Fruit fly (Drosophila melanogaster) whole organism: Measurements from ENCODE around the gene fd96Ca.
A peak's percentile ranks its signal among the peaks of the same experiment; 100 is the strongest.

Experiments
- CG8478 ChIP-seq: fragments of >200 bp; optimal IDR thresholded peaks from 2 replicates; lab custom pipeline; 2018; ENCODE audit warnings: inconsistent platforms
- Dll ChIP-seq: fragments of >200 bp; optimal IDR thresholded peaks from 2 replicates; lab custom pipeline; 2017
- EcR ChIP-seq, 2 experiments: fragments of >200 bp; optimal IDR thresholded peaks; 2 replicates each; lab custom pipeline; 2017; ENCODE audit warnings: missing biosample characterization in 2 of 2, missing genetic modification characterization in 2 of 2, missing genetic modification reagents in 2 of 2
- pan ChIP-seq: fragments of >200 bp; optimal IDR thresholded peaks from 2 replicates; lab custom pipeline; 2017
- psq ChIP-seq: fragments of >200 bp; optimal IDR thresholded peaks from 2 replicates; lab custom pipeline; 2017
- usp ChIP-seq: fragments of >200 bp; optimal IDR thresholded peaks from 2 replicates; lab custom pipeline; 2017; ENCODE audit warnings: missing biosample characterization, missing genetic modification characterization, mixed read lengths

Gene fd96Ca

dm6 chr3R:25082348-25082747, at the start of gene fd96Ca:
Gene fd96Ca, plus strand, starts transcription at chr3R:25082684.
- TF ChIP-seq Dll (peak; percentile 82), CG8478 (lab: Kevin White, UChicago) (no peak)

- TF ChIP-seq pan (no peak), CG8478 (lab: Kevin White, UChicago) (no peak), usp (GFP tag; lab: Kevin White, UChicago) (no peak), Dll (no peak), psq (no peak), EcR (GFP tag; optimal IDR thresholded peaks at IDR 0.05; lab: Kevin White, UChicago) (no peak)
These were observed 49.8 kb upstream of the fd96Ca start for dm6 chr3R:25032686-25033085.

- TF ChIP-seq psq (no peak), pan (no peak), CG8478 (lab: Kevin White, UChicago) (no peak), Dll (no peak), usp (GFP tag; lab: Kevin White, UChicago) (no peak), EcR (GFP tag; optimal IDR thresholded peaks at IDR 0.05; lab: Kevin White, UChicago) (no peak)
These were observed 49.3 kb upstream of the fd96Ca start, which contains the start of gene Smg6 for dm6 chr3R:25033142-25033586. Gene Smg6, minus strand, starts transcription at chr3R:25033465.

- no peak for TF ChIP-seq psq
- TF ChIP-seq CG8478 (lab: Kevin White, UChicago): no peak
- no peak for TF ChIP-seq pan
- no peak for TF ChIP-seq Dll
- no peak for TF ChIP-seq usp (GFP tag; lab: Kevin White, UChicago)
These were observed 45.8 kb upstream of the fd96Ca start, which contains the start of gene CG31115 for dm6 chr3R:25036644-25037043. Gene CG31115, plus strand, starts transcription at chr3R:25036944.

- TF ChIP-seq usp (GFP tag; lab: Kevin White, UChicago) (no peak), psq (no peak), pan (no peak), EcR (GFP tag; optimal IDR thresholded peaks at IDR 0.05; lab: Kevin White, UChicago) (no peak), CG8478 (lab: Kevin White, UChicago) (no peak), Dll (no peak)
These were observed 43.4 kb upstream of the fd96Ca start, which contains the start of the genes Ythdf and bai for dm6 chr3R:25039028-25039476. Gene Ythdf, minus strand, starts transcription at chr3R:25039249. Gene bai, plus strand, starts transcription at chr3R:25039374.

- no peak for TF ChIP-seq Dll
- no peak for TF ChIP-seq pan
- no peak for TF ChIP-seq usp (GFP tag; lab: Kevin White, UChicago)
- TF ChIP-seq EcR (GFP tag; optimal IDR thresholded peaks at IDR 0.05; lab: Kevin White, UChicago): no peak
- TF ChIP-seq psq: no peak
- no peak for TF ChIP-seq CG8478 (lab: Kevin White, UChicago)
These were observed 37.5 kb upstream of the fd96Ca start, which contains the start of gene 5PtaseI for dm6 chr3R:25044816-25045551. Gene 5PtaseI, minus strand, starts transcription at chr3R:25045151.

dm6 chr3R:25046023-25046422, 36.5 kb upstream of the fd96Ca start, which contains the start of gene CG11786:
Gene CG11786, plus strand, starts transcription at chr3R:25046323.
- TF ChIP-seq psq: no peak
- no peak for TF ChIP-seq Dll
- no peak for TF ChIP-seq pan
- no peak for TF ChIP-seq EcR (GFP tag; optimal IDR thresholded peaks at IDR 0.05; lab: Kevin White, UChicago)
- no peak for TF ChIP-seq CG8478 (lab: Kevin White, UChicago)
- no peak for TF ChIP-seq usp (GFP tag; lab: Kevin White, UChicago)

dm6 chr3R:25047504-25047903, 35.0 kb upstream of the fd96Ca start, which contains the start of gene CG11790:
Gene CG11790, plus strand, starts transcription at chr3R:25047706.
- TF ChIP-seq pan (no peak), CG8478 (lab: Kevin White, UChicago) (no peak), usp (GFP tag; lab: Kevin White, UChicago) (no peak), Dll (no peak), psq (no peak), EcR (GFP tag; optimal IDR thresholded peaks at IDR 0.05; lab: Kevin White, UChicago) (no peak)

- no peak for TF ChIP-seq psq
- no peak for TF ChIP-seq CG8478 (lab: Kevin White, UChicago)
- TF ChIP-seq pan: no peak
- TF ChIP-seq Dll: no peak
- no peak for TF ChIP-seq EcR (GFP tag; optimal IDR thresholded peaks at IDR 0.05; lab: Kevin White, UChicago)
- TF ChIP-seq usp (GFP tag; lab: Kevin White, UChicago): no peak
These were observed 33.1 kb upstream of the fd96Ca start, which contains the start of gene CG11791 for dm6 chr3R:25049383-25049741. Gene CG11791, plus strand, starts transcription at chr3R:25049616.

- no peak for TF ChIP-seq psq
- TF ChIP-seq Dll: no peak
- TF ChIP-seq pan: no peak
- no peak for TF ChIP-seq EcR (GFP tag; optimal IDR thresholded peaks at IDR 0.05; lab: Kevin White, UChicago)
- TF ChIP-seq CG8478 (lab: Kevin White, UChicago): no peak
- TF ChIP-seq usp (GFP tag; lab: Kevin White, UChicago): no peak
These were observed 32.6 kb upstream of the fd96Ca start for dm6 chr3R:25049742-25050517.

- TF ChIP-seq pan: no peak
- no peak for TF ChIP-seq CG8478 (lab: Kevin White, UChicago)
- no peak for TF ChIP-seq psq
- TF ChIP-seq usp (GFP tag; lab: Kevin White, UChicago): no peak
- no peak for TF ChIP-seq Dll
- TF ChIP-seq EcR (GFP tag; optimal IDR thresholded peaks at IDR 0.05; lab: Kevin White, UChicago): no peak
These were observed 31.8 kb upstream of the fd96Ca start for dm6 chr3R:25050649-25051048.

dm6 chr3R:25051441-25052097, 30.9 kb upstream of the fd96Ca start:
- TF ChIP-seq Dll (no peak), EcR (GFP tag; optimal IDR thresholded peaks at IDR 0.05; lab: Kevin White, UChicago) (no peak), psq (no peak), usp (GFP tag; lab: Kevin White, UChicago) (no peak), pan (no peak), CG8478 (lab: Kevin White, UChicago) (no peak)
